Fruit fly (Drosophila melanogaster): ENCODE measurements around the gene trc.

The trc gene

DNA sequence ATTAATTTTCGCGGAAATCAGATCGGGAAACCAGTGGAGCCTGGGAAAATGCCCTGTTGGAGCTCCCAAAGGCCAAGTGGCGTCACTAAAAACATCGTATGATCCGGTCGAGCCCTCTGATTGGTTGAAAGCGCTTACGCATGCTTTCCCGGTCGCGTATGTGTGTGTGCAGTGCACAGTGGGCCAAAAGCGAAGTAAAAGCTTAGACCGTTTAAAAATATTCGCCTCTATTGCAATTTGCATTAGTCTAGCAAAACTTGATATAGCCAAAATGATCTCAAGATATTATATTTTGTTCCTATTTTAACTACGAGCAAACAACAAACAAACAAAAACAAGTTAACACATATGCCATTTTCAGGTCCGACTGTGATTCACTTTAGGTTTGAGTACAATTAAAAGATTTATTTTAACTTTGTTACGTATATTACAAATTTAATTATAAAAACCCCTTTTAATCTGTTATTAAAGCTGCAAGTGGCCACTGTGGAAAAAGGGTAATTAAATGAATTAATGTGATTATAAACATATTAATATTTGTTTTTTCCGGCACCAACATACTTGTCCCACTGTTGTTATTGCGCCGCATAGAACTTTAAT lies 39.8 kb downstream of the trc start (continued):
- TF ChIP-seq Bgb (GFP tag; IDR thresholded peaks at IDR 0.05; ENCODE audit: partially characterized antibody) (peak; percentile 57), CG9215 (GFP tag; IDR thresholded peaks at IDR 0.05) (peak; percentile 76), YL-1 (GFP tag; optimal IDR thresholded peaks at IDR 0.05) (peak; percentile 68), CG3726 (GFP tag; IDR thresholded peaks at IDR 0.05) (no peak), fru (optimal IDR thresholded peaks at IDR 0.05) (no peak), lola (GFP tag; optimal IDR thresholded peaks at IDR 0.05) (peak in 1 of 3 experiments; percentile 77), aop (GFP tag; IDR thresholded peaks at IDR 0.05) (no peak), Dfd (GFP tag; optimal IDR thresholded peaks at IDR 0.05) (no peak), CG15479 (GFP tag; optimal IDR thresholded peaks at IDR 0.05) (no peak), CG14860 (GFP tag; IDR thresholded peaks at IDR 0.05; ENCODE audit: partially characterized antibody) (peak; percentile 44; the same call in 1 of the 3 replicates), CG12942 (GFP tag; optimal IDR thresholded peaks at IDR 0.05) (peak; percentile 62), Side (GFP tag; optimal IDR thresholded peaks at IDR 0.05) (peak; percentile 83), pb (GFP tag; optimal IDR thresholded peaks at IDR 0.05) (peak; percentile 88), tap (tag; optimal IDR thresholded peaks at IDR 0.05) (peak; percentile 71), bab2 (GFP tag; optimal IDR thresholded peaks at IDR 0.05) (peak; percentile 70), CG4617 (GFP tag; optimal IDR thresholded peaks at IDR 0.05; ENCODE audit: borderline replicate concordance) (no peak), CG13894 (tag; optimal IDR thresholded peaks at IDR 0.05) (no peak), eve (GFP tag; optimal IDR thresholded peaks at IDR 0.05) (no peak), CG5245 (GFP tag; optimal IDR thresholded peaks at IDR 0.05) (peak; percentile 44), HmgD (GFP tag; optimal IDR thresholded peaks at IDR 0.05) (peak; percentile 31), CG5953 (GFP tag; IDR thresholded peaks at IDR 0.05) (0 out of 2 replicates have a peak, but pooled peaks have one; percentile 26), tio (GFP tag; optimal IDR thresholded peaks at IDR 0.05) (peak; percentile 82), ap (GFP tag; IDR thresholded peaks at IDR 0.05) (0 out of 2 replicates have a peak, but pooled peaks have one; percentile 28), dmrt11E (tag; optimal IDR thresholded peaks at IDR 0.05) (peak; percentile 66), CG10959 (GFP tag; IDR thresholded peaks at IDR 0.05) (no peak), CG18476 (GFP tag; optimal IDR thresholded peaks at IDR 0.05) (peak; percentile 84), CG14710 (tag; optimal IDR thresholded peaks at IDR 0.05) (peak; percentile 77), jumu (GFP tag; optimal IDR thresholded peaks at IDR 0.05) (peak; percentile 65), zf30C (GFP tag; optimal IDR thresholded peaks at IDR 0.05) (no peak), CG9876 (GFP tag; optimal IDR thresholded peaks at IDR 0.05) (peak; percentile 12), Meics (GFP tag; optimal IDR thresholded peaks at IDR 0.05) (peak; percentile 94), CG7556 (GFP tag; optimal IDR thresholded peaks at IDR 0.05) (peak; percentile 95), grn (GFP tag; optimal IDR thresholded peaks at IDR 0.05) (peak; percentile 57), CG8089 (GFP tag; optimal IDR thresholded peaks at IDR 0.05) (peak; percentile 63), CG12236 (GFP tag; optimal IDR thresholded peaks at IDR 0.05) (peak; percentile 47), Abd-B (GFP tag; optimal IDR thresholded peaks at IDR 0.05) (peak; percentile 77), z (GFP tag; IDR thresholded peaks at IDR 0.05) (0 out of 3 replicates have a peak, but pooled peaks have one; percentile 19), CG14441 (GFP tag; IDR thresholded peaks at IDR 0.05) (peak; percentile 57), CG17385 (GFP tag; optimal IDR thresholded peaks at IDR 0.05) (peak; percentile 87), bigmax (GFP tag; optimal IDR thresholded peaks at IDR 0.05) (no peak), Med (GFP tag) (peak; percentile 96), amos (GFP tag; IDR thresholded peaks at IDR 0.05; ENCODE audit: partially characterized antibody) (no peak; the same call in 1 of the 2 replicates), cwo (GFP tag; optimal IDR thresholded peaks at IDR 0.05) (peak; percentile 88), Six4 (GFP tag; optimal IDR thresholded peaks at IDR 0.05) (peak; percentile 79), Dek (tag; optimal IDR thresholded peaks at IDR 0.05) (peak; percentile 77), CG3847 (GFP tag; IDR thresholded peaks at IDR 0.05) (peak; percentile 74), BEAF-32 (GFP tag; optimal IDR thresholded peaks at IDR 0.05) (no peak), CG12744 (GFP tag; optimal IDR thresholded peaks at IDR 0.05) (peak; percentile 54), CkIIα-i1 (GFP tag; IDR thresholded peaks at IDR 0.05) (no peak), jigr1 (GFP tag; IDR thresholded peaks at IDR 0.05) (0 out of 3 replicates have a peak, but pooled peaks have one; percentile 28)
